Fruit fly (Drosophila melanogaster) whole organism, embryonic: ENCODE measurements around the gene Elba2.

Experiments
- CG3838 ChIP-seq: fragments of 200-800 bp; sonication (Bioruptor generic); optimal IDR thresholded peaks from 3 replicates; lab custom pipeline; 2016; ENCODE audit warnings: missing biosample characterization, missing genetic modification characterization
- CG7987 ChIP-seq: fragments of 200-800 bp; sonication (Bioruptor generic); optimal IDR thresholded peaks from 2 replicates; lab custom pipeline; 2018; ENCODE audit warnings: missing biosample characterization, mild to moderate bottlenecking, missing genetic modification characterization, moderate library complexity

dm6 chr2L:2606725-2607124 lies 29.2 kb downstream of the Elba2 start:
- TF ChIP-seq CG3838 (GFP tag; lab: Kevin White, UChicago) (no peak), CG7987 (GFP tag; lab: Kevin White, UChicago) (no peak)
